Worm (Caenorhabditis elegans) whole organism, late embryonic: ENCODE results near the gene mgl-3.

Source experiments
- F13H6.1 ChIP-seq: sonication (generic microtip); optimal IDR thresholded peaks from 2 replicates; lab custom pipeline; 2016; ENCODE audit warnings: missing genetic modification characterization, missing compliant biosample characterization
- K09A11.1 ChIP-seq: sonication (generic microtip); optimal IDR thresholded peaks from 2 replicates; lab custom pipeline; 2017; ENCODE audit warnings: antibody characterized with exemption, mild to moderate bottlenecking, missing genetic modification characterization, missing compliant biosample characterization; ENCODE audit not compliant: insufficient read depth
- ahr-1 ChIP-seq: sonication (generic microtip); optimal IDR thresholded peaks from 2 replicates; lab custom pipeline; 2016; ENCODE audit warnings: missing genetic modification characterization, missing compliant biosample characterization
- ama-1 ChIP-seq: fragments of 150-350 bp; optimal IDR thresholded peaks from 2 replicates; lab custom pipeline; 2014
- ceh-14 ChIP-seq: sonication (generic microtip); optimal IDR thresholded peaks from 2 replicates; lab custom pipeline; 2016; ENCODE audit warnings: missing genotype, missing genetic modification characterization, missing compliant biosample characterization
- ceh-18 ChIP-seq: sonication (generic microtip); optimal IDR thresholded peaks from 2 replicates; lab custom pipeline; 2016; ENCODE audit warnings: missing genetic modification characterization, missing compliant biosample characterization
- ceh-19 ChIP-seq: fragments of 200-800 bp; sonication (Bioruptor generic); optimal IDR thresholded peaks from 2 replicates; lab custom pipeline; 2018; ENCODE audit warnings: mild to moderate bottlenecking, missing genetic modification characterization, missing compliant biosample characterization
- ceh-2 ChIP-seq: sonication (generic microtip); optimal IDR thresholded peaks from 2 replicates; lab custom pipeline; 2016; ENCODE audit warnings: missing genotype, missing genetic modification characterization, missing compliant biosample characterization
- ceh-30 ChIP-seq: fragments of 150-350 bp; optimal IDR thresholded peaks from 2 replicates; lab custom pipeline; 2014; ENCODE audit warnings: missing biosample characterization, missing genetic modification characterization
- ceh-31 ChIP-seq: sonication (generic microtip); optimal IDR thresholded peaks from 2 replicates; lab custom pipeline; 2016; ENCODE audit warnings: missing genetic modification characterization, missing compliant biosample characterization
- ceh-34 ChIP-seq: sonication (generic microtip); optimal IDR thresholded peaks from 2 replicates; lab custom pipeline; 2016; ENCODE audit warnings: mild to moderate bottlenecking, missing genetic modification characterization, missing compliant biosample characterization
- ceh-48 ChIP-seq: sonication (generic microtip); optimal IDR thresholded peaks from 2 replicates; lab custom pipeline; 2016; ENCODE audit warnings: missing genetic modification characterization, inconsistent platforms, missing compliant biosample characterization
- ceh-9 ChIP-seq: sonication (generic microtip); optimal IDR thresholded peaks from 2 replicates; lab custom pipeline; 2016; ENCODE audit warnings: mild to moderate bottlenecking, missing genetic modification characterization, inconsistent platforms, missing compliant biosample characterization
- elt-2 ChIP-seq: sonication (generic microtip); optimal IDR thresholded peaks from 2 replicates; lab custom pipeline; 2016; ENCODE audit warnings: missing genetic modification reagents, missing genetic modification characterization, missing compliant biosample characterization
- ets-4 ChIP-seq: sonication (generic microtip); optimal IDR thresholded peaks from 2 replicates; lab custom pipeline; 2016; ENCODE audit warnings: missing genetic modification characterization, missing compliant biosample characterization
- fax-1 ChIP-seq: sonication (generic microtip); optimal IDR thresholded peaks from 2 replicates; lab custom pipeline; 2016; ENCODE audit warnings: missing genotype, missing genetic modification characterization, missing compliant biosample characterization
- fkh-10 ChIP-seq: fragments of 150-350 bp; optimal IDR thresholded peaks from 2 replicates; lab custom pipeline; 2014; ENCODE audit warnings: missing biosample characterization, missing genetic modification reagents, missing genetic modification characterization
- hlh-15 ChIP-seq: sonication (generic microtip); optimal IDR thresholded peaks from 2 replicates; lab custom pipeline; 2016; ENCODE audit warnings: missing genetic modification characterization, missing compliant biosample characterization
- hlh-30 ChIP-seq: sonication (generic microtip); optimal IDR thresholded peaks from 2 replicates; lab custom pipeline; 2017; ENCODE audit warnings: antibody characterized with exemption, missing genetic modification characterization, missing compliant biosample characterization; ENCODE audit not compliant: insufficient read depth
- hlh-6 ChIP-seq: sonication (generic microtip); optimal IDR thresholded peaks from 2 replicates; lab custom pipeline; 2016; ENCODE audit warnings: missing genotype, missing genetic modification characterization, missing compliant biosample characterization
- lin-11 ChIP-seq: fragments of 200-800 bp; sonication (Bioruptor generic); optimal IDR thresholded peaks from 2 replicates; lab custom pipeline; 2018; ENCODE audit warnings: mild to moderate bottlenecking, missing genetic modification characterization, missing compliant biosample characterization
- nfya-1 ChIP-seq: sonication (generic microtip); optimal IDR thresholded peaks from 2 replicates; lab custom pipeline; 2017; ENCODE audit warnings: missing genetic modification characterization, mild to moderate bottlenecking, missing compliant biosample characterization, antibody characterized with exemption, moderate library complexity
- npax-4 ChIP-seq: sonication (generic microtip); optimal IDR thresholded peaks from 2 replicates; lab custom pipeline; 2016; ENCODE audit warnings: missing genetic modification characterization, missing compliant biosample characterization
- odd-2 ChIP-seq: sonication (generic microtip); optimal IDR thresholded peaks from 2 replicates; lab custom pipeline; 2017; ENCODE audit warnings: antibody characterized with exemption, mild to moderate bottlenecking, missing genetic modification characterization, missing compliant biosample characterization
- pax-1 ChIP-seq: fragments of 150-350 bp; optimal IDR thresholded peaks from 2 replicates; lab custom pipeline; 2014; ENCODE audit warnings: missing biosample characterization, missing genetic modification characterization
- pha-2 ChIP-seq: sonication (generic microtip); optimal IDR thresholded peaks from 2 replicates; lab custom pipeline; 2017; ENCODE audit warnings: mild to moderate bottlenecking, missing genetic modification characterization, missing compliant biosample characterization
- pros-1 ChIP-seq: fragments of 150-350 bp; optimal IDR thresholded peaks from 2 replicates; lab custom pipeline; 2014; ENCODE audit warnings: missing biosample characterization, missing genetic modification reagents, missing genetic modification characterization
- rnt-1 ChIP-seq: sonication (generic microtip); optimal IDR thresholded peaks from 2 replicates; lab custom pipeline; 2016; ENCODE audit warnings: missing genetic modification characterization, missing compliant biosample characterization
- syd-9 ChIP-seq: sonication (generic microtip); optimal IDR thresholded peaks from 2 replicates; lab custom pipeline; 2016; ENCODE audit warnings: mild to moderate bottlenecking, missing genetic modification characterization, moderate library complexity, missing compliant biosample characterization
- tbx-2 ChIP-seq: sonication (generic microtip); optimal IDR thresholded peaks from 2 replicates; lab custom pipeline; 2016; ENCODE audit warnings: missing genetic modification characterization, missing compliant biosample characterization
- tbx-7 ChIP-seq: sonication (generic microtip); optimal IDR thresholded peaks from 2 replicates; lab custom pipeline; 2016; ENCODE audit warnings: missing genotype, missing genetic modification characterization, missing compliant biosample characterization
- ttx-3 ChIP-seq: sonication (generic microtip); optimal IDR thresholded peaks from 2 replicates; lab custom pipeline; 2016; ENCODE audit warnings: missing genetic modification reagents, missing genetic modification characterization, missing compliant biosample characterization
- unc-42 ChIP-seq: sonication (generic microtip); optimal IDR thresholded peaks from 2 replicates; lab custom pipeline; 2016; ENCODE audit warnings: missing genotype, missing genetic modification characterization, missing compliant biosample characterization
- unc-55 ChIP-seq: sonication (generic microtip); optimal IDR thresholded peaks from 2 replicates; lab custom pipeline; 2017; ENCODE audit warnings: missing biosample characterization, missing genetic modification reagents, missing genetic modification characterization
- unc-86 ChIP-seq: sonication (generic microtip); optimal IDR thresholded peaks from 2 replicates; lab custom pipeline; 2016; ENCODE audit warnings: missing genetic modification characterization, missing compliant biosample characterization
- zip-5 ChIP-seq: sonication (generic microtip); optimal IDR thresholded peaks from 2 replicates; lab custom pipeline; 2016; ENCODE audit warnings: missing genetic modification characterization, missing compliant biosample characterization
- ztf-16 ChIP-seq: sonication (generic microtip); optimal IDR thresholded peaks from 2 replicates; lab custom pipeline; 2017; ENCODE audit warnings: missing genetic modification characterization, missing compliant biosample characterization

Gene mgl-3

DNA sequence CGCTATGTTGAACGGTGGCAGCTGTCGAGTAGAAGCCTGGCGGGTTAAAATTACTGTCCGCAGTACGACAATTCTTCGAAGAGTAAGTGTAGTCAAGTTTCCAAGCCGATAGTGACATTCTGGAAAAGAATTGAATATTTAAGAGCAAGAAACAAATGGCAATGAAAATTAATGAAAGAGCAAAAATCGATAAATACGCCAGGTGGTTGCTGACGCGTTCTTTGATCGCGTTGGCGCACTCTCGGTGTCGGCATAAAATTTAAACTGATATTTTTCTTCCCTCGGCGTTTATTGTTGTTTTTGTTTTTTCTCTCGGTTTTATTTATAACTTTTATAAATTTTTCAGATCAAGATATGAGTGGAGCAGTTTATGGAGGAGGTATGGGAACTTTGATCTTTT is 44.1 kb upstream of the mgl-3 start, which contains the start of the genes perm-3 and swsn-6:
perm-3 (minus strand) TSS at position 118 of the 400 bp plus-strand sequence.
swsn-6 (plus strand) TSS at position 347 of the 400 bp plus-strand sequence.
- no peak for TF ChIP-seq fax-1 (tag; lab: Kevin White, UChicago)
- no peak for TF ChIP-seq ets-4 (tag; lab: Kevin White, UChicago)
- TF ChIP-seq zip-5 = no peak
- peak; percentile 30 for TF ChIP-seq ceh-31 (tag; lab: Kevin White, UChicago)
- no peak for TF ChIP-seq syd-9 (tag; lab: Kevin White, UChicago)
- TF ChIP-seq fkh-10 = no peak
- peak; percentile 41 for TF ChIP-seq ceh-34 (tag; lab: Kevin White, UChicago)
- no peak for TF ChIP-seq hlh-15
- TF ChIP-seq K09A11.1 (tag; lab: Kevin White, UChicago) = peak; percentile 41
- peak; percentile 46 for TF ChIP-seq unc-42 (tag; lab: Kevin White, UChicago)
- TF ChIP-seq npax-4 (tag; lab: Kevin White, UChicago) = no peak
- TF ChIP-seq unc-55 (GFP tag; lab: Kevin White, UChicago) = no peak
- TF ChIP-seq hlh-6 (tag; lab: Kevin White, UChicago) = no peak
- peak; percentile 41 for TF ChIP-seq elt-2
- TF ChIP-seq ceh-18 (tag; lab: Kevin White, UChicago) = peak; percentile 19
- TF ChIP-seq hlh-30 = no peak
- peak; percentile 30 for TF ChIP-seq tbx-2 (tag; lab: Kevin White, UChicago)
- TF ChIP-seq unc-86 (tag; lab: Kevin White, UChicago) = peak; percentile 9
- TF ChIP-seq nfya-1 = peak; percentile 35
- peak; percentile 91 for TF ChIP-seq ceh-48 (tag; lab: Kevin White, UChicago)
- no peak for TF ChIP-seq ttx-3 (tag; lab: Kevin White, UChicago)
- peak; percentile 19 for TF ChIP-seq ceh-14 (tag; lab: Kevin White, UChicago)
- TF ChIP-seq ceh-19 = no peak
- no peak for TF ChIP-seq odd-2 (tag; lab: Kevin White, UChicago)
- TF ChIP-seq ceh-30 (tag; lab: Kevin White, UChicago) = peak; percentile 22

DNA sequence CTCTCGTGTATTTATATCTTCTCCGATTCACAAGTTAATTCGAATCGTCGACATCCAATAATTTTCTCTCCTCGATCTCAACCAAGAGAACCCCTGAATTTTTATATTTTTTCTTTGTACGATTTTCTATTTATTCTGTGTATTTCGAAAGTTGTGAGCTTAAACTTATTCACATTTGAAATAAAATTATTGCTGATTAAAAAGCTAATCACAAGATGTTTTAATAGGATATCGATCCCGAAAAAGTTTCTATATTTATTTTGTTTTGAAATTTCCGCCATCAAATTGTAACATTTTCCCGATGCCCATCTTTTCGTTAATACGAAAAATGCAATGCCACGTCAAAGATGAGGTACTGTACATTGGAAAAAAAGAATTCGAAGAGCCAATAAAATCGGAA is 42.0 kb upstream of the mgl-3 start, which contains the start of gene ZK616.3:
ZK616.3 (plus strand) TSS at position 301 of the 400 bp plus-strand sequence.
- TF ChIP-seq ztf-16 (tag; lab: Kevin White, UChicago) (no peak), hlh-6 (tag; lab: Kevin White, UChicago) (no peak), K09A11.1 (tag; lab: Kevin White, UChicago) (no peak), ama-1 (lab: Kevin White, UChicago) (no peak), unc-55 (GFP tag; lab: Kevin White, UChicago) (no peak), pha-2 (no peak), syd-9 (tag; lab: Kevin White, UChicago) (no peak), rnt-1 (no peak), odd-2 (tag; lab: Kevin White, UChicago) (no peak), unc-86 (tag; lab: Kevin White, UChicago) (no peak), ceh-31 (tag; lab: Kevin White, UChicago) (no peak), tbx-2 (tag; lab: Kevin White, UChicago) (no peak), ceh-9 (tag; lab: Kevin White, UChicago) (no peak), npax-4 (tag; lab: Kevin White, UChicago) (no peak), lin-11 (tag; lab: Kevin White, UChicago) (no peak), ceh-34 (tag; lab: Kevin White, UChicago) (no peak)

ce11 chrIV:5397539-5397938 is 41.3 kb upstream of the mgl-3 start, which contains the start of gene ZK616.2:
Gene ZK616.2 (plus strand): TSS chrIV:5397839.
- TF ChIP-seq rnt-1 (no peak), F13H6.1 (tag; lab: Kevin White, UChicago) (no peak), tbx-7 (tag; lab: Kevin White, UChicago) (no peak), ceh-14 (tag; lab: Kevin White, UChicago) (no peak), ceh-9 (tag; lab: Kevin White, UChicago) (no peak), pha-2 (no peak), ceh-2 (no peak), pros-1 (tag; lab: Kevin White, UChicago) (no peak), syd-9 (tag; lab: Kevin White, UChicago) (no peak), pax-1 (tag; lab: Kevin White, UChicago) (no peak), ahr-1 (tag; lab: Kevin White, UChicago) (no peak), unc-55 (GFP tag; lab: Kevin White, UChicago) (no peak)
